Fruit fly (Drosophila melanogaster) whole organism, larva: ENCODE data around the gene CG7556.

Experiments used
- noc ChIP-seq: fragments of 200-800 bp; sonication (Bioruptor generic); optimal IDR thresholded peaks from 3 replicates; lab custom pipeline; 2019; ENCODE audit warnings: missing biosample characterization, mild to moderate bottlenecking, missing genetic modification characterization, moderate library complexity

Gene CG7556

dm6 chrX:19127216-19127615 lies 52.4 kb downstream of the CG7556 start, which contains the start of gene tgy:
TSS of gene tgy (minus strand) at chrX:19127316.
- TF ChIP-seq noc (tag; lab: Kevin White, UChicago): no peak
